Fruit fly (Drosophila melanogaster) whole organism, embryonic: ENCODE results near the gene Lim3.

Source experiments
- Ada2b ChIP-seq: fragments of 200-800 bp; sonication (Bioruptor generic); IDR thresholded peaks from 2 replicates; pipeline ENCODE4 v1.3.6; 2022; ENCODE audit warnings: missing biosample characterization, missing genetic modification characterization
- CG1602 ChIP-seq: fragments of 200-800 bp; sonication (Bioruptor generic); optimal IDR thresholded peaks from 3 replicates; lab custom pipeline; 2016; ENCODE audit warnings: missing biosample characterization, missing genetic modification characterization
- CG17568 ChIP-seq: fragments of 200-800 bp; sonication (Bioruptor generic); optimal IDR thresholded peaks from 2 replicates; lab custom pipeline; 2018; ENCODE audit warnings: missing biosample characterization, mild to moderate bottlenecking, missing genetic modification characterization, moderate library complexity
- Dek ChIP-seq: fragments of 200-800 bp; sonication (Bioruptor generic); optimal IDR thresholded peaks from 3 replicates; lab custom pipeline; 2019; ENCODE audit warnings: missing biosample characterization, mild to moderate bottlenecking, missing genetic modification characterization, moderate library complexity

dm6 chr2L:19133465-19134365, 25.5 kb upstream of the Lim3 start, which contains the start of gene brat:
- TF ChIP-seq Dek (tag; lab: Kevin White, UChicago) (peak; percentile 18), Ada2b (peak; percentile 24; the same call in 1 of the 2 replicates), CG17568 (GFP tag; lab: Kevin White, UChicago) (no peak), CG1602 (GFP tag; lab: Kevin White, UChicago) (peak; percentile 38)
